Worm (Caenorhabditis elegans) whole organism, L1 larva: ENCODE data around the gene his-74.

Experiments used
- C34B4.2 ChIP-seq: sonication (generic microtip); optimal IDR thresholded peaks from 2 replicates; lab custom pipeline; 2017; ENCODE audit warnings: mild to moderate bottlenecking, missing genetic modification characterization, missing compliant biosample characterization
- aha-1 ChIP-seq: fragments of 150-350 bp; optimal IDR thresholded peaks from 2 replicates; lab custom pipeline; 2014; ENCODE audit warnings: missing biosample characterization, missing genetic modification characterization
- blmp-1 ChIP-seq: fragments of 150-350 bp; optimal IDR thresholded peaks from 2 replicates; lab custom pipeline; 2014; ENCODE audit warnings: missing biosample characterization, missing genetic modification characterization
- ceh-8 ChIP-seq: fragments of 200-800 bp; sonication (Bioruptor generic); optimal IDR thresholded peaks from 2 replicates; lab custom pipeline; 2018; ENCODE audit warnings: mild to moderate bottlenecking, missing genetic modification characterization, moderate library complexity, missing compliant biosample characterization
- ceh-88 ChIP-seq: fragments of 200-800 bp; sonication (Bioruptor generic); IDR thresholded peaks from 2 replicates; pipeline ENCODE4 v1.3.6; 2022; ENCODE audit warnings: missing genetic modification characterization, missing compliant biosample characterization
- ceh-90 ChIP-seq: sonication (generic microtip); optimal IDR thresholded peaks from 2 replicates; lab custom pipeline; 2016; ENCODE audit warnings: missing genetic modification characterization, missing compliant biosample characterization
- dpl-1 ChIP-seq, 3 experiments: fragments of 150-350 bp in 2 of 3; sonication (generic microtip) in 1 of 3; optimal IDR thresholded peaks; 2 replicates each; lab custom pipeline; 2014 to 2017; ENCODE audit warnings: missing biosample characterization in 3 of 3, missing genetic modification characterization in 3 of 3, missing genetic modification reagents in 3 of 3
- dsc-1 ChIP-seq: sonication (generic microtip); optimal IDR thresholded peaks from 2 replicates; lab custom pipeline; 2016; ENCODE audit warnings: mild to moderate bottlenecking, missing genetic modification characterization, missing compliant biosample characterization
- elt-2 ChIP-seq: sonication (generic microtip); optimal IDR thresholded peaks from 2 replicates; lab custom pipeline; 2016; ENCODE audit warnings: missing genetic modification characterization, mild to moderate bottlenecking, inconsistent platforms, missing compliant biosample characterization, missing genetic modification reagents
- ets-5 ChIP-seq: fragments of 200-800 bp; sonication (Bioruptor generic); IDR thresholded peaks from 2 replicates; pipeline ENCODE4 v1.3.6; 2022; ENCODE audit warnings: missing genetic modification characterization, missing compliant biosample characterization
- fkh-10 ChIP-seq: sonication (generic microtip); optimal IDR thresholded peaks from 2 replicates; lab custom pipeline; 2017; ENCODE audit warnings: missing biosample characterization, missing genetic modification reagents, missing genetic modification characterization
- hpl-2 ChIP-seq: fragments of 150-350 bp; optimal IDR thresholded peaks from 2 replicates; lab custom pipeline; 2014; ENCODE audit warnings: missing biosample characterization, missing genetic modification reagents, missing genetic modification characterization
- irx-1 ChIP-seq: sonication (generic microtip); optimal IDR thresholded peaks from 2 replicates; lab custom pipeline; 2016; ENCODE audit warnings: missing genetic modification characterization, missing compliant biosample characterization
- lin-14 ChIP-seq: fragments of 200-800 bp; sonication (Bioruptor generic); optimal IDR thresholded peaks from 2 replicates; lab custom pipeline; 2018; ENCODE audit warnings: mild to moderate bottlenecking, missing genetic modification characterization, moderate library complexity, missing compliant biosample characterization
- lir-3 ChIP-seq: sonication (generic microtip); optimal IDR thresholded peaks from 2 replicates; lab custom pipeline; 2016; ENCODE audit warnings: mild to moderate bottlenecking, missing genetic modification characterization, moderate library complexity, missing compliant biosample characterization; ENCODE audit not compliant: poor library complexity
- lsy-2 ChIP-seq, 2 experiments: fragments of 150-350 bp; optimal IDR thresholded peaks; 2 replicates each; lab custom pipeline; 2014; ENCODE audit warnings: missing biosample characterization in 2 of 2, missing genetic modification characterization in 2 of 2
- mab-9 ChIP-seq: fragments of 200-800 bp; sonication (Bioruptor generic); IDR thresholded peaks from 2 replicates; pipeline ENCODE4 v1.3.6; 2022; ENCODE audit warnings: missing genetic modification reagents, missing genetic modification characterization, missing compliant biosample characterization
- mep-1 ChIP-seq: fragments of 150-350 bp; optimal IDR thresholded peaks from 2 replicates; lab custom pipeline; 2014; ENCODE audit warnings: missing biosample characterization, missing genetic modification characterization
- nhr-20 ChIP-seq: sonication (generic microtip); optimal IDR thresholded peaks from 2 replicates; lab custom pipeline; 2016; ENCODE audit warnings: mild to moderate bottlenecking, missing genetic modification characterization, missing compliant biosample characterization
- nhr-28 ChIP-seq: fragments of 150-350 bp; optimal IDR thresholded peaks from 2 replicates; lab custom pipeline; 2014; ENCODE audit warnings: missing biosample characterization, missing genetic modification characterization
- nhr-77 ChIP-seq: fragments of 150-350 bp; optimal IDR thresholded peaks from 2 replicates; lab custom pipeline; 2014; ENCODE audit warnings: missing biosample characterization, missing genetic modification characterization
- nhr-84 ChIP-seq: sonication (generic microtip); optimal IDR thresholded peaks from 2 replicates; lab custom pipeline; 2017; ENCODE audit warnings: missing biosample characterization, missing genetic modification characterization
- nhr-90 ChIP-seq: sonication (generic microtip); optimal IDR thresholded peaks from 2 replicates; lab custom pipeline; 2016; ENCODE audit warnings: mild to moderate bottlenecking, missing genetic modification characterization, missing compliant biosample characterization; ENCODE audit not compliant: poor library complexity
- pax-3 ChIP-seq: fragments of 200-800 bp; sonication (Bioruptor generic); optimal IDR thresholded peaks from 2 replicates; lab custom pipeline; 2018; ENCODE audit warnings: mild to moderate bottlenecking, missing genetic modification characterization, moderate library complexity, missing compliant biosample characterization
- pqm-1 ChIP-seq: sonication (generic microtip); optimal IDR thresholded peaks from 3 replicates; lab custom pipeline; 2017; ENCODE audit warnings: missing biosample characterization, missing genetic modification characterization
- snu-23 ChIP-seq: sonication (generic microtip); optimal IDR thresholded peaks from 2 replicates; lab custom pipeline; 2016; ENCODE audit warnings: missing genetic modification characterization, missing compliant biosample characterization
- sox-4 ChIP-seq: sonication (generic microtip); optimal IDR thresholded peaks from 2 replicates; lab custom pipeline; 2016; ENCODE audit warnings: missing genetic modification characterization, missing compliant biosample characterization
- tlp-1 ChIP-seq: fragments of 150-350 bp; optimal IDR thresholded peaks from 2 replicates; lab custom pipeline; 2014; ENCODE audit warnings: missing biosample characterization, missing genetic modification characterization
- unc-62 ChIP-seq: fragments of 150-350 bp; optimal IDR thresholded peaks from 2 replicates; lab custom pipeline; 2014; ENCODE audit warnings: missing biosample characterization, missing genetic modification reagents, missing genetic modification characterization
- vab-15 ChIP-seq: sonication (generic microtip); optimal IDR thresholded peaks from 2 replicates; lab custom pipeline; 2017; ENCODE audit warnings: missing genotype, mild to moderate bottlenecking, missing genetic modification characterization, missing compliant biosample characterization
- ztf-11 ChIP-seq, 2 experiments: sonication (generic microtip); optimal IDR thresholded peaks; 2 replicates each; lab custom pipeline; 2016 to 2017; ENCODE audit warnings: missing genetic modification characterization in 2 of 2, missing biosample characterization in 1 of 2, missing compliant biosample characterization in 1 of 2

The his-74 gene

DNA sequence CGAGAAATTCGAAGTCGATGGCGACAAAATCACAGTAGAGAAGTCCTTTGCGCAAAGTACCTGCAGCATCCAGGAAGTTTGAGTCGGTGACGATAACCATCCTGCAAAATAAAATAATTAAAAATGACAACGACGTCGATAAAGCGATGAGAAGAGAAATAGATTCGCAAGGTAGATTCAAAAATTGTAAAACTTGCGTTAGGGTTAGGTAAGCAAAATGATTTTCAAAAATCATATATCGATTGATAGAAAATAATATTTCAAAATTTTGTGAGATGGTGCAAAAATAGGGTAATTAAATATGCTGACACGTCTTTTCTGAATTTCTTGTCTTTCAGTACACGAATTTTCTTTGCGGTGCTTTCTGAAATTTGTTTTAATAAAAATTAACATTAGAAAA is 35.0 kb upstream of the his-74 start, which contains the start of gene parn-1:
Gene parn-1 (minus strand): TSS at position 101 of the 400 bp plus-strand sequence.
- TF ChIP-seq elt-2 (tag; lab: Kevin White, UChicago) (no peak), tlp-1 (no peak), vab-15 (no peak), ceh-88 (GFP tag; lab: Robert Waterston, UW) (no peak), pqm-1 (tag; lab: Kevin White, UChicago) (no peak), lsy-2 (tag; optimal IDR thresholded peaks at IDR 0.05; lab: Kevin White, UChicago) (no peak), irx-1 (tag; lab: Kevin White, UChicago) (no peak), nhr-28 (no peak), snu-23 (no peak), nhr-20 (tag; lab: Kevin White, UChicago) (no peak), nhr-84 (tag; lab: Kevin White, UChicago) (no peak), ets-5 (no peak), nhr-77 (tag; lab: Kevin White, UChicago) (no peak), pax-3 (tag; lab: Kevin White, UChicago) (no peak), blmp-1 (tag; lab: Kevin White, UChicago) (no peak), aha-1 (no peak), ztf-11 (tag; optimal IDR thresholded peaks at IDR 0.05; lab: Kevin White, UChicago) (no peak)

DNA sequence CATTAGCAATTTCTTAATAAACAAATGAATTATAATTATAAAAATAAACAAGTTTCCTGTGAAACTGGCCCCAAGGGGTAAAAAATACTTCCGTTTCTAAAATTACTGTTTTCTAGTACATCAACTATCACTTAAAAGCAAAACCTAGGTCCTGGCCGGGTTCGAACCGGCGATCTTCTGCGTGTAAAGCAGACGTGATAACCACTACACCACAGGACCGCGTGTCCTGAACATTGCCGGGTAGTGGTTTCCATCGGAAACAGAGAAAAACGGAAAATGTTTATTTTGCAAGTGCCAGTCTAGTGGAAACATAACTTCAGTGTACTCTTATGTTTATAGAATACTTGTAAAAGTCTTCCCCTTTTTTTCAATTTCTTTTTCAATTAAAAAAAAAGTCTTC is 23.1 kb upstream of the his-74 start:
- TF ChIP-seq nhr-20 (tag; lab: Kevin White, UChicago) (peak; percentile 15), nhr-90 (tag; lab: Kevin White, UChicago) (peak; percentile 7), mep-1 (tag; lab: Kevin White, UChicago) (no peak)

DNA sequence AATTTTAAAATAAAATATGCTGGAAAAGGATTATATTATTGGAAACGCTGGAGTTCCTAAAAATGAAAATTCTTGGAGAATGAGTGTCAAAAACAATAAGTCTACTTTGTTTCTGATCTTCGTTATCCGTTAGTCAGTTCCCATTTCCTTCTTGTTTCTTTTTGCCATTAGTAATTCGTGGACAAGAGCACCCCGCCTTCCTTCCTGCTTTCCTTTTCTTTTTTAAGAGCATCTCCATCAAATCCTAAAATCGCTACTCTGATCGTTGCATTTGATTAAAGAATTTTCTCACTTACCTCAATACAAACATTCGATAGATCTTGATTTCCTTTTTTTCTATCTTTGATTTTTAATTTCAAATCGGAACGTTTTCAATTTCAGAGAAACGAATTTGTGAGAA is 19.7 kb upstream of the his-74 start, which contains the start of gene frpr-15:
Gene frpr-15 (plus strand): TSS at position 301 of the 400 bp plus-strand sequence.
- peak; percentile 9 for TF ChIP-seq fkh-10 (GFP tag; lab: Kevin White, UChicago)
- TF ChIP-seq mab-9 (GFP tag; lab: Robert Waterston, UW): no peak
- no peak for TF ChIP-seq C34B4.2
- no peak for TF ChIP-seq unc-62
- no peak for TF ChIP-seq ceh-90 (tag; lab: Kevin White, UChicago)

DNA sequence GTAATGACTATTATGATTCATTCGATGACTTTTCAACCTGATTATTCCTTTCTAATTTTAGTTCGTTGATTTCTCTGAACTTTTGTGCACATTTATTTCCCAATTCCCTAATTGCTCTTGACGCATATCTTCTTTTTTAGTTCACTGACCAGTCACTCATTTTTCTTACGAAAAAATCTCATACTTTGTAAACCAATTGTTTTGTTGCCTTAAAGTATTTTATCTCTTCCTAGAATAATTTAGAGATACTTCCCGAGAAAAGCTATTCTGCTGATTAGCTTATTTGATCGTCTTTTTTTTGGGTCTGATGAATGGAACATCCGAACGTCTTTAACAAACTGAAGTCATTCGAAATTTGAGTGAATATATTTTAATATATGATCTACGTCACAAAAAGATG is 19.2 kb upstream of the his-74 start:
- TF ChIP-seq dpl-1 (GFP tag; optimal IDR thresholded peaks at IDR 0.05; lab: Kevin White, UChicago): no peak
- peak; percentile 53 for TF ChIP-seq ceh-8 (GFP tag; lab: Kevin White, UChicago)
- peak; percentile 64 for TF ChIP-seq dsc-1 (tag; lab: Kevin White, UChicago)
- TF ChIP-seq, all 84 proteins: peak for 2

DNA sequence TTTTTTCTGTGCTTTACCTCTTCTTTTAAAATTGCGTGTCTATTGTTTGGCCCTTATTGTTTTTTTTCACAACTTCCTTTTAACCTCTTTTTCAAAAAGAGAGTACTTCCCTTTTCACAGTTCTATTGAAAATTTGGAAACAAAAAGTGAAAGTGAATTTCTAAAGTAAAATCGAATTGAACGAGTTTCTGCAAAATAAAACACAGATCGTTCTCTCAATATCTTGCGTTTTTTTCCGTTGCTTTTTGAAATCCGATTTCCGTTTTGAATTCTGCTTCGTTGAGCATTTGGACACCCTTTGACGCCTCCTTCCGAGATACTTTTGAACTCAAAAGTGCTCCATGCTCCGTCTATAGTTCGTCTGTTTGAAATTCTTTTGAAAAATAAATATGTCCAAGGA is 16.2 kb upstream of the his-74 start:
- TF ChIP-seq lin-14 (GFP tag; lab: Kevin White, UChicago) (peak; percentile 26), hpl-2 (no peak), fkh-10 (GFP tag; lab: Kevin White, UChicago) (peak; percentile 91), ceh-88 (GFP tag; lab: Robert Waterston, UW) (no peak)

DNA sequence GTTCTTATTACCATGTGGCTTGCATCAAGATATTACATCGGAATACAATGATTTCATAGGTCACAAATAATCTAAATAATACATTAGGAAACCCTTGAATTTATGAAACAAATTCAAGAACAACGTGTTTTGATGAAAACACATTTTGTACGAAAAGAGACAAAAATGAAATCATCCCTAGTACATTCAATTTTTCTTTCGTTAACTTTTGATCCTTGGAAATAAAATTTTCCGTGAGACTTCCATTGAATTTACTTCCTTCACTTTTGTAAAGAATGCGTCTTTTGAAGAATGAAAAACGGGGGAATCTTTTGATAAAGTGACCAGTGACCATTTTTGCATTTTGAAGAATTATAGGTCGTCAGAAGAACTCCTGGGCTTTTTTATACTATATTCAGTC is 13.6 kb upstream of the his-74 start:
- TF ChIP-seq vab-15: no peak
- TF ChIP-seq fkh-10 (GFP tag; lab: Kevin White, UChicago): peak; percentile 83
- no peak for TF ChIP-seq lir-3 (tag; lab: Kevin White, UChicago)
- peak; percentile 2 for TF ChIP-seq lin-14 (GFP tag; lab: Kevin White, UChicago)
- TF ChIP-seq sox-4 (tag; lab: Kevin White, UChicago): no peak
- TF ChIP-seq dpl-1 (GFP tag; optimal IDR thresholded peaks at IDR 0.05; lab: Kevin White, UChicago): no peak
